ENCODE assay signal across 4 worm cellular contexts in genomic region chrII:11424032-11424431, ce11.
A peak's percentile ranks its signal among the peaks of the same experiment; 100 is the strongest.
TF ChIP-seq lines count a peak whose summit lies in the region.

No protein-coding gene starts in this region.

TF ChIP-seq in whole organism, L1 larva, 84 proteins besides CTCF, POLR2A, EP300 and RAD21:
- TF ChIP-seq elt-2 (tag; optimal IDR thresholded peaks at IDR 0.05; lab: Kevin White, UChicago) = peak; percentile 8
- TF ChIP-seq sup-37 (GFP tag; optimal IDR thresholded peaks at IDR 0.05; lab: Kevin White, UChicago) = no peak
- TF ChIP-seq fkh-8 (tag; optimal IDR thresholded peaks at IDR 0.05; lab: Kevin White, UChicago) = no peak

TF ChIP-seq in whole organism, L2 larva, 48 proteins besides CTCF, POLR2A, EP300 and RAD21:
- TF ChIP-seq fos-1 (tag; optimal IDR thresholded peaks at IDR 0.05; lab: Kevin White, UChicago) (peak; percentile 59), ZK546.5 (tag; optimal IDR thresholded peaks at IDR 0.05; lab: Kevin White, UChicago) (no peak), nhr-237 (tag; optimal IDR thresholded peaks at IDR 0.05; lab: Kevin White, UChicago) (no peak)

TF ChIP-seq in whole organism, L3 larva, 47 proteins besides CTCF, POLR2A, EP300 and RAD21:
- TF ChIP-seq zag-1 (tag; optimal IDR thresholded peaks at IDR 0.05; lab: Kevin White, UChicago) (no peak), egl-27 (tag; optimal IDR thresholded peaks at IDR 0.05; lab: Kevin White, UChicago) (no peak), nhr-23 (tag; optimal IDR thresholded peaks at IDR 0.05; lab: Kevin White, UChicago) (no peak), R02D3.7 (tag; optimal IDR thresholded peaks at IDR 0.05; lab: Kevin White, UChicago) (no peak), elt-2 (tag; optimal IDR thresholded peaks at IDR 0.05; lab: Kevin White, UChicago) (peak; percentile 32), lsy-12 (tag; optimal IDR thresholded peaks at IDR 0.05; lab: Kevin White, UChicago) (no peak), hmg-11 (tag; optimal IDR thresholded peaks at IDR 0.05; lab: Kevin White, UChicago) (no peak), nhr-77 (tag; optimal IDR thresholded peaks at IDR 0.05; lab: Kevin White, UChicago) (no peak), ama-1 (optimal IDR thresholded peaks at IDR 0.05; lab: Kevin White, UChicago) (no peak), daf-12 (tag; optimal IDR thresholded peaks at IDR 0.05; lab: Kevin White, UChicago) (no peak), nhr-11 (tag; optimal IDR thresholded peaks at IDR 0.05; lab: Kevin White, UChicago) (no peak), pqm-1 (tag; optimal IDR thresholded peaks at IDR 0.05; lab: Kevin White, UChicago) (peak; percentile 51), fkh-10 (GFP tag; optimal IDR thresholded peaks at IDR 0.05; lab: Kevin White, UChicago) (no peak), ztf-4 (tag; optimal IDR thresholded peaks at IDR 0.05; lab: Kevin White, UChicago) (no peak), nhr-237 (tag; optimal IDR thresholded peaks at IDR 0.05; lab: Kevin White, UChicago) (no peak)

TF ChIP-seq in whole organism, L4 larva, 104 proteins besides CTCF, POLR2A, EP300 and RAD21:
- TF ChIP-seq nhr-28 (tag; optimal IDR thresholded peaks at IDR 0.05; lab: Kevin White, UChicago) = peak; percentile 47
- TF ChIP-seq pqm-1 (tag; optimal IDR thresholded peaks at IDR 0.05; lab: Kevin White, UChicago) = peak; percentile 75
- no peak for TF ChIP-seq tag-97 (GFP tag; IDR thresholded peaks at IDR 0.05; lab: Robert Waterston, UW)
TF ChIP-seq in whole organism, L4 larva: peak in this region for 2.

Comparison
In these comparisons a context has a peak if more than half of its experiments do, and no peak if none do; other contexts are left out.
1. Of the 29 proteins assayed by ChIP-seq in both whole organism, L4 larva and whole organism, L1 larva: peak only in whole organism, L4 larva: nhr-28 and pqm-1; only in whole organism, L1 larva: none; in both: none; in neither: 27.